Worm (Caenorhabditis elegans): ENCODE measurements around the gene mboa-4.

Gene mboa-4

ce11 chrIV:11130774-11131173 is 29.0 kb downstream of the mboa-4 start:
- TF ChIP-seq ets-7 (tag; optimal IDR thresholded peaks at IDR 0.05), result no peak
- TF ChIP-seq aly-1 (tag; optimal IDR thresholded peaks at IDR 0.05), result no peak
- no peak for TF ChIP-seq hnd-1 (tag; optimal IDR thresholded peaks at IDR 0.05)
- TF ChIP-seq tbx-11 (GFP tag; IDR thresholded peaks at IDR 0.05), result no peak
- TF ChIP-seq B0310.2 (tag; optimal IDR thresholded peaks at IDR 0.05), result no peak
- no peak for TF ChIP-seq flt-1 (GFP tag; IDR thresholded peaks at IDR 0.05)

- TF ChIP-seq hnd-1 (tag; optimal IDR thresholded peaks at IDR 0.05) (no peak), tbx-11 (GFP tag; IDR thresholded peaks at IDR 0.05) (no peak), ceh-13 (GFP tag; optimal IDR thresholded peaks at IDR 0.05) (no peak), scrt-1 (GFP tag; IDR thresholded peaks at IDR 0.05) (no peak), ama-1 (optimal IDR thresholded peaks at IDR 0.05) (no peak), B0310.2 (tag; optimal IDR thresholded peaks at IDR 0.05) (no peak)
These were observed 33.8 kb downstream of the mboa-4 start for ce11 chrIV:11126028-11126427.

- TF ChIP-seq aly-1 (tag; optimal IDR thresholded peaks at IDR 0.05), result no peak
- TF ChIP-seq tra-4 (tag; optimal IDR thresholded peaks at IDR 0.05), result no peak
- TF ChIP-seq pes-1 (GFP tag; IDR thresholded peaks at IDR 0.05), result no peak
- no peak for TF ChIP-seq sea-1 (GFP tag; conservative IDR thresholded peaks at IDR 0.05)
- TF ChIP-seq ceh-13 (GFP tag; optimal IDR thresholded peaks at IDR 0.05), result no peak
- no peak for TF ChIP-seq hmg-4 (GFP tag; optimal IDR thresholded peaks at IDR 0.05)
- TF ChIP-seq ama-1 (optimal IDR thresholded peaks at IDR 0.05), result no peak
- no peak for TF ChIP-seq ceh-36 (tag; optimal IDR thresholded peaks at IDR 0.05)
- TF ChIP-seq F13C5.2 (tag; optimal IDR thresholded peaks at IDR 0.05), result no peak
- TF ChIP-seq hnd-1 (tag; optimal IDR thresholded peaks at IDR 0.05), result no peak
- no peak for TF ChIP-seq B0310.2 (tag; optimal IDR thresholded peaks at IDR 0.05)
- TF ChIP-seq ets-7 (tag; optimal IDR thresholded peaks at IDR 0.05), result no peak
- TF ChIP-seq tbx-11 (GFP tag; IDR thresholded peaks at IDR 0.05), result no peak
- TF ChIP-seq hmbx-1 (tag; optimal IDR thresholded peaks at IDR 0.05), result no peak
These were observed 34.0 kb downstream of the mboa-4 start, which contains the start of gene swsn-4 for ce11 chrIV:11126004-11126027. swsn-4 (plus strand) TSS chrIV:11126024.

- TF ChIP-seq hmbx-1 (tag; optimal IDR thresholded peaks at IDR 0.05) (no peak), hnd-1 (tag; optimal IDR thresholded peaks at IDR 0.05) (no peak), tbx-11 (GFP tag; IDR thresholded peaks at IDR 0.05) (no peak), sea-1 (GFP tag; conservative IDR thresholded peaks at IDR 0.05) (no peak), F13C5.2 (tag; optimal IDR thresholded peaks at IDR 0.05) (no peak), flt-1 (GFP tag; IDR thresholded peaks at IDR 0.05) (no peak), hmg-4 (GFP tag; optimal IDR thresholded peaks at IDR 0.05) (no peak)
These were observed 34.2 kb downstream of the mboa-4 start for ce11 chrIV:11125604-11126003.

ce11 chrIV:11125200-11125599 is 34.6 kb downstream of the mboa-4 start:
- TF ChIP-seq F13C5.2 (tag; optimal IDR thresholded peaks at IDR 0.05), result peak; percentile 6
- TF ChIP-seq scrt-1 (GFP tag; IDR thresholded peaks at IDR 0.05), result no peak

ce11 chrIV:11124674-11125073 is 35.1 kb downstream of the mboa-4 start, which contains the start of gene spo-11:
spo-11 (minus strand) TSS chrIV:11124862.
- TF ChIP-seq aly-1 (tag; optimal IDR thresholded peaks at IDR 0.05), result no peak
- no peak for TF ChIP-seq hmbx-1 (tag; optimal IDR thresholded peaks at IDR 0.05)
- TF ChIP-seq ets-7 (tag; optimal IDR thresholded peaks at IDR 0.05), result no peak
- no peak for TF ChIP-seq B0310.2 (tag; optimal IDR thresholded peaks at IDR 0.05)
- TF ChIP-seq sea-1 (GFP tag; conservative IDR thresholded peaks at IDR 0.05), result no peak
- TF ChIP-seq tra-4 (tag; optimal IDR thresholded peaks at IDR 0.05), result no peak
- TF ChIP-seq tbx-37 (GFP tag; conservative IDR thresholded peaks at IDR 0.05), result no peak
- TF ChIP-seq flt-1 (GFP tag; IDR thresholded peaks at IDR 0.05), result no peak
- no peak for TF ChIP-seq F13C5.2 (tag; optimal IDR thresholded peaks at IDR 0.05)
- TF ChIP-seq hnd-1 (tag; optimal IDR thresholded peaks at IDR 0.05), result no peak
- no peak for TF ChIP-seq ceh-36 (tag; optimal IDR thresholded peaks at IDR 0.05)
- TF ChIP-seq pes-1 (GFP tag; IDR thresholded peaks at IDR 0.05), result no peak
- no peak for TF ChIP-seq scrt-1 (GFP tag; IDR thresholded peaks at IDR 0.05)
- TF ChIP-seq hmg-4 (GFP tag; optimal IDR thresholded peaks at IDR 0.05), result no peak
- no peak for TF ChIP-seq tbx-11 (GFP tag; IDR thresholded peaks at IDR 0.05)
- TF ChIP-seq ceh-13 (GFP tag; optimal IDR thresholded peaks at IDR 0.05), result no peak

ce11 chrIV:11119972-11120562 is 39.7 kb downstream of the mboa-4 start:
- TF ChIP-seq B0310.2 (tag; optimal IDR thresholded peaks at IDR 0.05) (no peak), tbx-11 (GFP tag; IDR thresholded peaks at IDR 0.05) (0 out of 2 replicates have a peak, but pooled peaks have one; percentile 51)

ce11 chrIV:11118837-11119491 is 40.8 kb downstream of the mboa-4 start, which contains the start of the genes imp-2 and enpl-1:
imp-2 (minus strand) TSS chrIV:11118887.
enpl-1 (plus strand) TSS chrIV:11119298.
- TF ChIP-seq F13C5.2 (tag; optimal IDR thresholded peaks at IDR 0.05) (peak; percentile 86), hmg-4 (GFP tag; optimal IDR thresholded peaks at IDR 0.05) (peak; percentile 68), ceh-13 (GFP tag; optimal IDR thresholded peaks at IDR 0.05) (no peak), ama-1 (optimal IDR thresholded peaks at IDR 0.05) (no peak), flt-1 (GFP tag; IDR thresholded peaks at IDR 0.05) (0 out of 2 replicates have a peak, but pooled peaks have one; percentile 36), scrt-1 (GFP tag; IDR thresholded peaks at IDR 0.05) (no peak), tra-4 (tag; optimal IDR thresholded peaks at IDR 0.05) (no peak), tbx-11 (GFP tag; IDR thresholded peaks at IDR 0.05) (no peak), B0310.2 (tag; optimal IDR thresholded peaks at IDR 0.05) (no peak), aly-1 (tag; optimal IDR thresholded peaks at IDR 0.05) (peak; percentile 60)

ce11 chrIV:11112641-11113040 is 47.1 kb downstream of the mboa-4 start, which contains the start of gene clc-9:
clc-9 (plus strand) TSS chrIV:11112941.
- TF ChIP-seq ceh-36 (tag; optimal IDR thresholded peaks at IDR 0.05) (no peak), tbx-37 (GFP tag; conservative IDR thresholded peaks at IDR 0.05) (no peak), ceh-13 (GFP tag; optimal IDR thresholded peaks at IDR 0.05) (no peak), pes-1 (GFP tag; IDR thresholded peaks at IDR 0.05) (no peak), tra-4 (tag; optimal IDR thresholded peaks at IDR 0.05) (no peak), F13C5.2 (tag; optimal IDR thresholded peaks at IDR 0.05) (no peak)

All from whole organism, early embryonic.